Worm (Caenorhabditis elegans): ENCODE measurements around the gene cyp-35B3.

cyp-35B3 gene

DNA sequence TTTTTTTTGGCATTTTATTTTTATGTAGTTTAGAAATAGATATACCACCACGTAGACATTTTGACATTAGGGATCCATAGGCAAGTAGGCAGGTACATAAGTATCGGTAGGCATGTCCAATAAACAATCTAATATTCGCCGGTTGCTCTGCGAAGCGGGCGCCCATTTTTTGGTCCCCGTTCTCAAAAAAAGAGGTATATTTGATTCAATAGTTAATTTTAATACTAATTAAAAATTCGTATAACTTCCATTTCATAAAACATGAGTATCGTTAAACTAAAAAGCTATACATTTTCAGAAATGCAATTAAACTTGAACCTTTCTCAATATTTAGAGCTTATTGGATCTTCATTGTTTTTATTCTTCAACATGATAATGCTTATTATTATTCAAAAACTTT is 31.8 kb downstream of the cyp-35B3 start, which contains the start of gene str-83:
Gene str-83 (plus strand): TSS at position 301 of the 400 bp plus-strand sequence.
- no peak for TF ChIP-seq ets-7 (tag; optimal IDR thresholded peaks at IDR 0.05)
- no peak for TF ChIP-seq sea-1 (GFP tag; conservative IDR thresholded peaks at IDR 0.05)
- no peak for TF ChIP-seq ceh-36 (tag; optimal IDR thresholded peaks at IDR 0.05)
- TF ChIP-seq pes-1 (GFP tag; IDR thresholded peaks at IDR 0.05), result no peak
- TF ChIP-seq hnd-1 (tag; optimal IDR thresholded peaks at IDR 0.05), result no peak
- TF ChIP-seq flt-1 (GFP tag; IDR thresholded peaks at IDR 0.05), result no peak
- no peak for TF ChIP-seq aly-1 (tag; optimal IDR thresholded peaks at IDR 0.05)
- no peak for TF ChIP-seq hmg-4 (GFP tag; optimal IDR thresholded peaks at IDR 0.05)
- no peak for TF ChIP-seq ceh-13 (GFP tag; optimal IDR thresholded peaks at IDR 0.05)
- no peak for TF ChIP-seq tbx-11 (GFP tag; IDR thresholded peaks at IDR 0.05)
- TF ChIP-seq B0310.2 (tag; optimal IDR thresholded peaks at IDR 0.05), result no peak

DNA sequence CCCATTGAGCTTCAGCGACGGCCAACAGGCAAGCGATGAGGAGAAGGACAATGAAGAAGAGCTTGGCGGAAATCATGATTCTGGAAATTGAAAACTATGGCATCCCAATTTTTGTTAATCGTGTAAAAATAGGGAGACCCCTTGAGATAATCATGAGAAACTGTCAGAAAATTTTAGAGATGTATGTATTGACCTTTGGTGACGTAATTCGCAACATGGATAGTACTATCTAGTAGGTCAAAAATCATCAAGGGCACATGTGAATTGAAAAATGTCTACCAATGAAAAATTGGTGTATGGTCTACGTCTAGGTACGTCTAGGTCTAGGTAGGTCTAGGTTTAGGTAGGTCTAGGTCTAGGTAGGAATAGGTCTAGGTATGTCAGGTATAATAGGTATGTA is 33.9 kb downstream of the cyp-35B3 start, which contains the start of gene nlp-34:
Gene nlp-34 (minus strand): TSS at position 82 of the 400 bp plus-strand sequence.
- TF ChIP-seq tbx-11 (GFP tag; IDR thresholded peaks at IDR 0.05), result no peak
- no peak for TF ChIP-seq aly-1 (tag; optimal IDR thresholded peaks at IDR 0.05)
- TF ChIP-seq pes-1 (GFP tag; IDR thresholded peaks at IDR 0.05), result no peak
- TF ChIP-seq B0310.2 (tag; optimal IDR thresholded peaks at IDR 0.05), result no peak
- no peak for TF ChIP-seq F13C5.2 (tag; optimal IDR thresholded peaks at IDR 0.05)
- no peak for TF ChIP-seq ets-7 (tag; optimal IDR thresholded peaks at IDR 0.05)
- no peak for TF ChIP-seq ceh-13 (GFP tag; optimal IDR thresholded peaks at IDR 0.05)
- TF ChIP-seq tbx-37 (GFP tag; conservative IDR thresholded peaks at IDR 0.05), result no peak

DNA sequence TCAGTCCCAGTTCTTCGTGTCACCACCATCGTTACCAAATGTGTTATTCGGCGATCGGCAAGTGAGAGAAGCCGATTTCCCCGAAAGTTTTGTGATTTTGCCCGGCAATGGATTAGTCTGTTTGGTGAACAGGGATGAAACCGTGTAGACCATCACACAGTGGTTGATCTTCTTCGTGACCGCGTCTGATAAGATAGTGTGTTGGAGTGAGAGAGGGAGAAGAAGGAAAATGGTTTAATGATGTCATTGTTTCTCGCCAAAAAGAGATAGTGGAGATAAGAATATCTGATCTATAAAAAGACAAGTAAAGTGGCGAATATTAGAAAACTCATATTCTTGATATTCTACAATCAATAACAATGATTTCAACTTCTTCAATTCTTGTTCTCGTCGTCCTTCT is 34.7 kb downstream of the cyp-35B3 start, which contains the start of gene nlp-31:
Gene nlp-31 (plus strand): TSS at position 237 of the 400 bp plus-strand sequence.
- TF ChIP-seq hmg-4 (GFP tag; optimal IDR thresholded peaks at IDR 0.05), result no peak
- no peak for TF ChIP-seq F13C5.2 (tag; optimal IDR thresholded peaks at IDR 0.05)
- TF ChIP-seq hmbx-1 (tag; optimal IDR thresholded peaks at IDR 0.05), result no peak
- TF ChIP-seq tra-4 (tag; optimal IDR thresholded peaks at IDR 0.05), result no peak
- TF ChIP-seq ama-1 (optimal IDR thresholded peaks at IDR 0.05), result no peak
- no peak for TF ChIP-seq scrt-1 (GFP tag; IDR thresholded peaks at IDR 0.05)
- TF ChIP-seq tbx-11 (GFP tag; IDR thresholded peaks at IDR 0.05), result no peak
- TF ChIP-seq aly-1 (tag; optimal IDR thresholded peaks at IDR 0.05), result no peak
- TF ChIP-seq hnd-1 (tag; optimal IDR thresholded peaks at IDR 0.05), result no peak
- no peak for TF ChIP-seq sea-1 (GFP tag; conservative IDR thresholded peaks at IDR 0.05)
- TF ChIP-seq B0310.2 (tag; optimal IDR thresholded peaks at IDR 0.05), result no peak
- no peak for TF ChIP-seq ceh-36 (tag; optimal IDR thresholded peaks at IDR 0.05)
- TF ChIP-seq flt-1 (GFP tag; IDR thresholded peaks at IDR 0.05), result no peak
- TF ChIP-seq ets-7 (tag; optimal IDR thresholded peaks at IDR 0.05), result no peak
- no peak for TF ChIP-seq pes-1 (GFP tag; IDR thresholded peaks at IDR 0.05)
- no peak for TF ChIP-seq ceh-13 (GFP tag; optimal IDR thresholded peaks at IDR 0.05)
- TF ChIP-seq tbx-37 (GFP tag; conservative IDR thresholded peaks at IDR 0.05), result no peak

DNA sequence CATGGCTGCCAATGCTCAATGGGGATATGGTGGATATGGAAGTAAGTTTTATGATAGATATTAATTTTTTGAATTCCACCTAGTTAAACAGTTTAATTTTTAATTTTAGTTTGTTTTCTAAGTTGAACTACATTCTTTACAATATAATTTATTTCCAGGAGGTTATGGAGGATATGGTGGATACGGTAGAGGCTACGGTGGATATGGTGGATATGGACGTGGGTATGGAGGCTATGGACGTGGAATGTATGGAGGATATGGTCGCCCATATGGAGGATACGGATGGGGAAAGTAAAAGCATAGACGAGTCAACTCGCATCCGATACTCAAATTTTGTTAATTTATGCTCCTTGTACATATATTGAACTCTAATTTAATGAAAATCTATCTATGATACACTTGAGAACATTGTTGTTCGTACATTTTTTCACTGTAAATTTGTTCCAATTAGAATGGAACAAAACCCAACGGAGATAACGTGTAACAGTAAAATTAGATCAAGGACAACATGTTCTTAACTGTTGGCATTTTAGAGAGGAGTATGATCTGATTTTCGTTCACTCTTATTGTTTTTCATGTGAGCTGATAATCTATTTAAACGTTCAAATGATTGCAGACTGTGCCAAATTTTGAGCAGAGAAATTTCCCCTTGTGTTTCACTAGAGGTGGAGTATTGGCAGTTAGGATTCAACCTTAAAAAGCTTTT is 35.2 kb downstream of the cyp-35B3 start:
- no peak for TF ChIP-seq pes-1 (GFP tag; IDR thresholded peaks at IDR 0.05)

DNA sequence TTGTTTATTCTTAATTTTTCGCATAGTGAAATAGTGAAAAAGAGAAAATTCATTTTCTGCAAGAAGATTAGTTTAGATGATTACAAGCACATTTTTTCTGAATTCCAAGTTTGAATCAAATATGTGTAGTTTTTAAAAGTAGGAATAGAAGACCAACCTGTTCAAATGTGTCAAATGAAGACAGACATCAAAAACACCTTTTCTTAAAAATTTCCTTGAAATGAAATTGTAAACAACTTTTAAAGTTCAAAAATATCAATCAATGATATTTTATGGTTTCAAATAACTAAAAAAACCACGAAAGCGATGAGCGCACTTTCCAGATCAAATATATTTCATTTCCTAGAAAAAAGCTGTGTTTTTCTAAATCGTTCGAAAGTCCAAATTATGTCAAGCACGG is 36.5 kb downstream of the cyp-35B3 start, which contains the start of gene nlp-30:
Gene nlp-30 (plus strand): TSS at position 301 of the 400 bp plus-strand sequence.
- TF ChIP-seq ama-1 (optimal IDR thresholded peaks at IDR 0.05) (no peak), ets-7 (tag; optimal IDR thresholded peaks at IDR 0.05) (no peak), tbx-11 (GFP tag; IDR thresholded peaks at IDR 0.05) (no peak), tra-4 (tag; optimal IDR thresholded peaks at IDR 0.05) (no peak), hmg-4 (GFP tag; optimal IDR thresholded peaks at IDR 0.05) (no peak), F13C5.2 (tag; optimal IDR thresholded peaks at IDR 0.05) (no peak), hmbx-1 (tag; optimal IDR thresholded peaks at IDR 0.05) (no peak), scrt-1 (GFP tag; IDR thresholded peaks at IDR 0.05) (no peak), ceh-36 (tag; optimal IDR thresholded peaks at IDR 0.05) (no peak), sea-1 (GFP tag; conservative IDR thresholded peaks at IDR 0.05) (no peak), pes-1 (GFP tag; IDR thresholded peaks at IDR 0.05) (no peak), B0310.2 (tag; optimal IDR thresholded peaks at IDR 0.05) (no peak), flt-1 (GFP tag; IDR thresholded peaks at IDR 0.05) (no peak), hnd-1 (tag; optimal IDR thresholded peaks at IDR 0.05) (no peak), ceh-13 (GFP tag; optimal IDR thresholded peaks at IDR 0.05) (no peak), tbx-37 (GFP tag; conservative IDR thresholded peaks at IDR 0.05) (no peak), aly-1 (tag; optimal IDR thresholded peaks at IDR 0.05) (no peak)

DNA sequence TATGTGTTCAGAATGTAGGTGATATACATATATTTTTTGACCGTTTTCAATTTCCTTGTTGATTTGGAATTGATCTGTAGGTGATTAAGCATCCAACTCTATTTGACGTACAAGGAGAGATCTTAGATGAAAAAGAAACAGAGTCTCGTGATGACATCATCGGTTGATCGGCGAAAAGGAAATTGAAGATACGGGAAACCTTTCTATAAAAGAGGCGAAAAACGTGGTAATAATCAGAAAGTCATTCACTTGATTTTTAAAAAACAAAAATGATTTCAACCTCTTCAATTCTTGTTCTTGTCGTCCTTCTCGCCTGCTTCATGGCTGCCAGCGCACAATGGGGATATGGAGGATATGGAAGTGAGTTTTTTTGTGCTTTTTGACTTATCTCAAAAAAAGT is 39.0 kb downstream of the cyp-35B3 start, which contains the start of gene nlp-29:
Gene nlp-29 (plus strand): TSS at position 248 of the 400 bp plus-strand sequence.
- TF ChIP-seq pes-1 (GFP tag; IDR thresholded peaks at IDR 0.05) (no peak), sea-1 (GFP tag; conservative IDR thresholded peaks at IDR 0.05) (no peak), B0310.2 (tag; optimal IDR thresholded peaks at IDR 0.05) (no peak), ama-1 (optimal IDR thresholded peaks at IDR 0.05) (no peak), tra-4 (tag; optimal IDR thresholded peaks at IDR 0.05) (no peak), flt-1 (GFP tag; IDR thresholded peaks at IDR 0.05) (no peak), F13C5.2 (tag; optimal IDR thresholded peaks at IDR 0.05) (no peak), hnd-1 (tag; optimal IDR thresholded peaks at IDR 0.05) (no peak), tbx-11 (GFP tag; IDR thresholded peaks at IDR 0.05) (no peak), tbx-37 (GFP tag; conservative IDR thresholded peaks at IDR 0.05) (no peak), aly-1 (tag; optimal IDR thresholded peaks at IDR 0.05) (no peak), scrt-1 (GFP tag; IDR thresholded peaks at IDR 0.05) (no peak), hmbx-1 (tag; optimal IDR thresholded peaks at IDR 0.05) (no peak), ceh-13 (GFP tag; optimal IDR thresholded peaks at IDR 0.05) (no peak), hmg-4 (GFP tag; optimal IDR thresholded peaks at IDR 0.05) (no peak), ets-7 (tag; optimal IDR thresholded peaks at IDR 0.05) (no peak), ceh-36 (tag; optimal IDR thresholded peaks at IDR 0.05) (no peak)

DNA sequence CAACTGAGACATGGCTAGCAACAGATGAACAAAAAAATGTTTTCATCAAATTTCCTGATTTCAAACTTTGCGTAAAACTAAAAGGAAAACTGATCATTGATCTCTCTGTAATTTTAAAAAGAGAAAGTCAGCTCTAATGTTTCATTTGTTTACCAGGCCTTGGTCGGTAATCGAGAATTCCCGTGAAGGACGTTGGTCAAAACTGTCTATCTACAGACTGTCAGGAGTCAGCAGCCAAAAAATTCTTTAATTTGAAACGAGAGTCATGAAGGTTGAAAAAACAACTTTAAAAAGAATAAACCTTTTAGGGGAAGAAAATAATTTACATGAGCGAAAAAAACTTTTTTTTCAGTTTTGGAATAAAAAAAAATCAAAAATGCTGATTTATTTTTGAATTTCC is 40.0 kb downstream of the cyp-35B3 start:
- TF ChIP-seq tra-4 (tag; optimal IDR thresholded peaks at IDR 0.05), result no peak
- TF ChIP-seq hmbx-1 (tag; optimal IDR thresholded peaks at IDR 0.05), result no peak
- no peak for TF ChIP-seq scrt-1 (GFP tag; IDR thresholded peaks at IDR 0.05)
- TF ChIP-seq aly-1 (tag; optimal IDR thresholded peaks at IDR 0.05), result no peak
- TF ChIP-seq ceh-13 (GFP tag; optimal IDR thresholded peaks at IDR 0.05), result no peak
